Worm (Caenorhabditis elegans): ENCODE data around the gene wago-5.

DNA sequence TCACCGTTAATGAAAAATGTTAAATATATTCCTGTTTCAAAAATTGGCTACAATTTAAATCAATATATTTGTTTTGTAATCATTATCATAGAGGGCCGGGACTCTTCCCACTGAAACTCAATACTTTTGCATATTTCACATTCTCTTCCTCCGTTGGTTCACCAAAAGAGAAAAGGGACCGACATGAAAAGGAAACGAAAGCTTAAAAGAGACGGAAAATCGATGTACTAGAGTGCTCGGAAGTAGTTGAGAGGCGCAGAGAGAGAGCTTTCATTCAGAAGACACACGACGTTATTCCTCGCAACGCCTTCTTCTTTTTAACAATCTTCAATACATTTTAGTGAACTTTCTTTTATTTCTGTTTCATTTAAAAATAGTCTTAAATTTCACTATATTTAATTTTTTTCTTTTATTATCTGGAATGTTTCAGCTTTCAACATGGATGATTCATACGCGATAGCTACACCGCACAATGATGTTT, 5.0 kb upstream of the wago-5 start, which contains the start of gene ehs-1:
- TF ChIP-seq ceh-13 (GFP tag; optimal IDR thresholded peaks at IDR 0.05) (no peak), ceh-36 (tag; optimal IDR thresholded peaks at IDR 0.05) (no peak), ama-1 (optimal IDR thresholded peaks at IDR 0.05) (no peak), B0310.2 (tag; optimal IDR thresholded peaks at IDR 0.05) (no peak), hmg-4 (GFP tag; optimal IDR thresholded peaks at IDR 0.05) (no peak), flt-1 (GFP tag; IDR thresholded peaks at IDR 0.05) (no peak), F13C5.2 (tag; optimal IDR thresholded peaks at IDR 0.05) (no peak), hnd-1 (tag; optimal IDR thresholded peaks at IDR 0.05) (no peak)

Measured in whole organism, early embryonic.